Worm (Caenorhabditis elegans) whole organism, midembryonic: Measurements from ENCODE around the gene F19H8.2.

Experiments used
- T22C8.4 ChIP-seq: fragments of 200-800 bp; sonication (Bioruptor generic); IDR thresholded peaks from 2 replicates; pipeline ENCODE4 v1.3.6; 2022; ENCODE audit warnings: missing genetic modification characterization, missing compliant biosample characterization
- cog-1 ChIP-seq: sonication (generic microtip); optimal IDR thresholded peaks from 2 replicates; lab custom pipeline; 2016; ENCODE audit warnings: missing genetic modification characterization, missing compliant biosample characterization
- flt-1 ChIP-seq: fragments of 200-800 bp; sonication (Bioruptor generic); IDR thresholded peaks from 2 replicates; pipeline ENCODE4 v1.3.6; 2022; ENCODE audit warnings: missing genetic modification characterization, missing compliant biosample characterization
- klf-2 ChIP-seq: fragments of 200-800 bp; sonication (Bioruptor generic); conservative IDR thresholded peaks from 2 replicates; pipeline ENCODE4 v1.3.6; 2022; ENCODE audit warnings: missing genetic modification reagents, missing genetic modification characterization, missing compliant biosample characterization
- med-1 ChIP-seq: sonication (generic microtip); optimal IDR thresholded peaks from 2 replicates; lab custom pipeline; 2017; ENCODE audit warnings: missing genetic modification characterization, mild to moderate bottlenecking, missing compliant biosample characterization, antibody characterized with exemption, missing genetic modification reagents; ENCODE audit not compliant: insufficient read depth
- ref-1 ChIP-seq: fragments of 200-800 bp; sonication (Bioruptor generic); conservative IDR thresholded peaks from 2 replicates; pipeline ENCODE4 v1.3.6; 2022; ENCODE audit warnings: missing genetic modification reagents, missing genetic modification characterization, missing compliant biosample characterization
- tab-1 ChIP-seq: fragments of 200-800 bp; sonication (Bioruptor generic); IDR thresholded peaks from 2 replicates; pipeline ENCODE4 v1.3.6; 2022; ENCODE audit warnings: missing genetic modification characterization, missing compliant biosample characterization
- ztf-23 ChIP-seq: fragments of 200-800 bp; sonication (Bioruptor generic); IDR thresholded peaks from 2 replicates; pipeline ENCODE4 v1.3.6; 2022; ENCODE audit warnings: missing genetic modification reagents, missing genetic modification characterization, missing compliant biosample characterization

ce11 chrII:14570541-14571160 lies 35.0 kb downstream of the F19H8.2 start:
- no peak for TF ChIP-seq med-1 (GFP tag; lab: Kevin White, UChicago)
- TF ChIP-seq tab-1 (GFP tag; lab: Robert Waterston, UW), result no peak
- no peak for TF ChIP-seq ref-1 (GFP tag; lab: Robert Waterston, UW)
- no peak for TF ChIP-seq flt-1 (GFP tag; lab: Robert Waterston, UW)
- no peak for TF ChIP-seq klf-2 (GFP tag; lab: Robert Waterston, UW)
- no peak for TF ChIP-seq T22C8.4 (GFP tag; lab: Robert Waterston, UW)
- no peak for TF ChIP-seq cog-1 (tag; lab: Kevin White, UChicago)
- no peak for TF ChIP-seq ztf-23 (GFP tag; lab: Robert Waterston, UW)
